Worm (Caenorhabditis elegans): ENCODE data around the gene ugt-59.
A peak's percentile ranks its signal among the peaks of the same experiment; 100 is the strongest.

The ugt-59 gene

ce11 chrIV:10373772-10374288, 13.4 kb downstream of the ugt-59 start, which contains the start of gene mpz-5 (continued):
- peak; percentile 54 for TF ChIP-seq ztf-7 (tag; optimal IDR thresholded peaks at IDR 0.05)
- TF ChIP-seq hif-1 (tag; optimal IDR thresholded peaks at IDR 0.05): peak in 1 of 2 experiments; percentile 37
- peak in 1 of 2 experiments; percentile 89 for TF ChIP-seq lsy-2 (tag; optimal IDR thresholded peaks at IDR 0.05)
- TF ChIP-seq F26F4.8 (GFP tag; conservative IDR thresholded peaks at IDR 0.05): no peak
- no peak for TF ChIP-seq ZK546.5 (tag; optimal IDR thresholded peaks at IDR 0.05)
- no peak for TF ChIP-seq Y48G9A.11 (GFP tag; IDR thresholded peaks at IDR 0.05)
- no peak for TF ChIP-seq ceh-44 (GFP tag; IDR thresholded peaks at IDR 0.05)
- TF ChIP-seq hmg-1.1 (GFP tag; IDR thresholded peaks at IDR 0.05): peak; percentile 61; the same call in 1 of the 2 replicates
- peak; percentile 81 for TF ChIP-seq dve-1 (tag; optimal IDR thresholded peaks at IDR 0.05; ENCODE audit: insufficient read depth)
- TF ChIP-seq hlh-11 (tag; optimal IDR thresholded peaks at IDR 0.05): peak; percentile 55

- TF ChIP-seq aha-1 (tag) (no peak), fkh-10 (GFP tag; optimal IDR thresholded peaks at IDR 0.05) (no peak)
Measured at ce11 chrIV:10374601-10375000, 14.2 kb downstream of the ugt-59 start, which contains the start of gene mask-1. TSS of gene mask-1 (plus strand) at chrIV:10374901.

DNA sequence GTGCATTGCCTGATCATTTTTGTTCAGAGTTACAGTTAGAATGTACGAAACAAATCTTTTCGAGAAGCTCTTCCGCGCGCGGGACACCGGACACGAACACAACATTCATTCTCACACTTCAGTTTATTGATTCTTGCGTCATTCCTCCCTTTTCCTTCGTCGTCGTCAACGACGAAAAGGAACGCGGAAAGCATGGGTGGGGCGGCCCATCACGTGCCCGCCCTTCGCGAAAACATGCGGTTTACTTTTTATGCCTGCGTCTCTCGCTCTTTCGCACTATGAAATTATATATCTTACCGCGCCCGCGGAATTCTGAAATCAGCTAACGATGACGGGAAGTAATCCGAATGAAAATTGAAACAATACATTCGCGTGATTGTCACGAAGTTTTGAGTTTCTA, 20.2 kb downstream of the ugt-59 start:
- TF ChIP-seq attf-4 (tag; optimal IDR thresholded peaks at IDR 0.05) (no peak), daf-12 (tag; optimal IDR thresholded peaks at IDR 0.05) (no peak), D1046.2 (GFP tag; IDR thresholded peaks at IDR 0.05) (no peak), madf-9 (GFP tag; conservative IDR thresholded peaks at IDR 0.05) (peak; percentile 92), zag-1 (tag; optimal IDR thresholded peaks at IDR 0.05) (no peak), lim-7 (GFP tag; IDR thresholded peaks at IDR 0.05) (no peak), fos-1 (tag; optimal IDR thresholded peaks at IDR 0.05) (no peak), ces-1 (GFP tag; optimal IDR thresholded peaks at IDR 0.05) (no peak), snpc-4 (tag; optimal IDR thresholded peaks at IDR 0.05) (no peak), madf-5 (GFP tag; IDR thresholded peaks at IDR 0.05) (no peak), F26F4.8 (GFP tag; conservative IDR thresholded peaks at IDR 0.05) (0 out of 2 replicates have a peak, but pooled peaks have one; percentile 4), zfp-3 (GFP tag; conservative IDR thresholded peaks at IDR 0.05) (no peak), nhr-28 (tag; optimal IDR thresholded peaks at IDR 0.05) (peak; percentile 31), nhr-48 (tag; optimal IDR thresholded peaks at IDR 0.05) (peak; percentile 64), skn-1 (tag; optimal IDR thresholded peaks at IDR 0.05) (no peak), nhr-41 (GFP tag; IDR thresholded peaks at IDR 0.05) (no peak), spr-1 (tag; optimal IDR thresholded peaks at IDR 0.05) (peak; percentile 46), pha-4 (GFP tag; IDR thresholded peaks at IDR 0.05) (no peak), pha-4 (tag; optimal IDR thresholded peaks at IDR 0.05) (no peak), zfp-2 (tag; optimal IDR thresholded peaks at IDR 0.05) (no peak), cey-2 (tag; optimal IDR thresholded peaks at IDR 0.05; ENCODE audit: borderline replicate concordance, insufficient read depth) (no peak), daf-19 (GFP tag; conservative IDR thresholded peaks at IDR 0.05) (no peak), sdz-12 (GFP tag; optimal IDR thresholded peaks at IDR 0.05) (no peak), zip-2 (tag; optimal IDR thresholded peaks at IDR 0.05) (no peak), ceh-32 (tag; optimal IDR thresholded peaks at IDR 0.05; ENCODE audit: poor library complexity) (no peak), nhr-237 (tag; optimal IDR thresholded peaks at IDR 0.05) (no peak), mes-2 (tag; optimal IDR thresholded peaks at IDR 0.05; ENCODE audit: poor library complexity, severe bottlenecking) (peak; percentile 21), ctbp-1 (GFP tag; IDR thresholded peaks at IDR 0.05) (peak; percentile 66; the same call in 1 of the 2 replicates), tra-1 (GFP tag; IDR thresholded peaks at IDR 0.05) (0 out of 2 replicates have a peak, but pooled peaks have one; percentile 40), hlh-11 (tag; optimal IDR thresholded peaks at IDR 0.05) (peak; percentile 82), F37D6.2 (tag; optimal IDR thresholded peaks at IDR 0.05) (peak; percentile 29), nhr-111 (GFP tag; optimal IDR thresholded peaks at IDR 0.05) (no peak), lin-15B (tag; optimal IDR thresholded peaks at IDR 0.05) (no peak), unc-39 (tag; optimal IDR thresholded peaks at IDR 0.05) (no peak), nhr-102 (tag; optimal IDR thresholded peaks at IDR 0.05) (no peak), egl-43 (GFP tag; IDR thresholded peaks at IDR 0.05) (peak; percentile 48; the same call in 1 of the 2 replicates), tag-97 (GFP tag; IDR thresholded peaks at IDR 0.05) (no peak), dmd-6 (GFP tag; IDR thresholded peaks at IDR 0.05) (peak; percentile 51)
